Worm (Caenorhabditis elegans): ENCODE data around the gene bath-37.

The bath-37 gene

ce11 chrIV:12046524-12047203 lies 22.0 kb upstream of the bath-37 start, which contains the start of gene T12G3.2:
Gene T12G3.2 (minus strand): TSS chrIV:12046967.
- TF ChIP-seq ZK546.5 (tag; optimal IDR thresholded peaks at IDR 0.05): no peak
- TF ChIP-seq nhr-10 (tag; optimal IDR thresholded peaks at IDR 0.05): no peak
- no peak for TF ChIP-seq lin-39 (tag; optimal IDR thresholded peaks at IDR 0.05)
- TF ChIP-seq ama-1 (optimal IDR thresholded peaks at IDR 0.05): no peak
- TF ChIP-seq gmeb-1 (tag; optimal IDR thresholded peaks at IDR 0.05): peak; percentile 25
- TF ChIP-seq mab-5 (tag; optimal IDR thresholded peaks at IDR 0.05): no peak
- TF ChIP-seq nhr-11 (tag; optimal IDR thresholded peaks at IDR 0.05): no peak
- TF ChIP-seq peb-1 (tag; optimal IDR thresholded peaks at IDR 0.05): no peak
- TF ChIP-seq blmp-1 (tag; optimal IDR thresholded peaks at IDR 0.05; ENCODE audit: insufficient read depth): no peak
- no peak for TF ChIP-seq lin-11 (tag; optimal IDR thresholded peaks at IDR 0.05)
- no peak for TF ChIP-seq unc-55 (GFP tag; optimal IDR thresholded peaks at IDR 0.05)
- TF ChIP-seq snpc-4 (tag; optimal IDR thresholded peaks at IDR 0.05): no peak
- no peak for TF ChIP-seq ztf-11 (tag; optimal IDR thresholded peaks at IDR 0.05)
- TF ChIP-seq sma-9 (GFP tag; optimal IDR thresholded peaks at IDR 0.05): peak; percentile 49
- TF ChIP-seq sma-9 (tag; optimal IDR thresholded peaks at IDR 0.05): no peak
- TF ChIP-seq fos-1 (tag; optimal IDR thresholded peaks at IDR 0.05): peak; percentile 65
- TF ChIP-seq F13H6.1 (tag; optimal IDR thresholded peaks at IDR 0.05): peak; percentile 23
- TF ChIP-seq crh-2 (tag; optimal IDR thresholded peaks at IDR 0.05): no peak
- no peak for TF ChIP-seq sem-4 (tag; optimal IDR thresholded peaks at IDR 0.05)
- no peak for TF ChIP-seq ceh-82 (tag; optimal IDR thresholded peaks at IDR 0.05)
- TF ChIP-seq elt-1 (tag; optimal IDR thresholded peaks at IDR 0.05): no peak
- peak; percentile 23 for TF ChIP-seq nhr-21 (tag; optimal IDR thresholded peaks at IDR 0.05)
- TF ChIP-seq nhr-129 (tag; optimal IDR thresholded peaks at IDR 0.05): peak; percentile 64
- TF ChIP-seq ceh-16 (tag; optimal IDR thresholded peaks at IDR 0.05): no peak
- no peak for TF ChIP-seq R02D3.7 (tag; optimal IDR thresholded peaks at IDR 0.05)
- TF ChIP-seq nhr-6 (tag; optimal IDR thresholded peaks at IDR 0.05): no peak
- TF ChIP-seq lsy-2 (tag; optimal IDR thresholded peaks at IDR 0.05): peak in 1 of 2 experiments; percentile 16
- peak; percentile 44 for TF ChIP-seq sma-3 (GFP tag; optimal IDR thresholded peaks at IDR 0.05)
- no peak for TF ChIP-seq nhr-23 (tag; optimal IDR thresholded peaks at IDR 0.05)
- no peak for TF ChIP-seq alr-1 (tag; optimal IDR thresholded peaks at IDR 0.05)
- peak; percentile 30 for TF ChIP-seq nhr-25 (tag; optimal IDR thresholded peaks at IDR 0.05)
- TF ChIP-seq C34F6.9 (tag; optimal IDR thresholded peaks at IDR 0.05): no peak
- TF ChIP-seq skn-1 (tag; optimal IDR thresholded peaks at IDR 0.05): no peak
- TF ChIP-seq egl-27 (tag; optimal IDR thresholded peaks at IDR 0.05): no peak
- no peak for TF ChIP-seq zag-1 (tag; optimal IDR thresholded peaks at IDR 0.05)
- no peak for TF ChIP-seq ztf-4 (tag; optimal IDR thresholded peaks at IDR 0.05)
- no peak for TF ChIP-seq nhr-12 (tag; optimal IDR thresholded peaks at IDR 0.05)

ce11 chrIV:12047552-12048347 lies 20.9 kb upstream of the bath-37 start, which contains the start of gene T12G3.4:
Gene T12G3.4 (plus strand): TSS chrIV:12048256.
- TF ChIP-seq nhr-6 (tag; optimal IDR thresholded peaks at IDR 0.05) (no peak), Y55F3AM.14 (GFP tag; optimal IDR thresholded peaks at IDR 0.05) (no peak), fos-1 (tag; optimal IDR thresholded peaks at IDR 0.05) (peak; percentile 1), nhr-129 (tag; optimal IDR thresholded peaks at IDR 0.05) (peak; percentile 2), ama-1 (optimal IDR thresholded peaks at IDR 0.05) (no peak)

- TF ChIP-seq elt-1 (tag; optimal IDR thresholded peaks at IDR 0.05) (no peak), unc-62 (GFP tag; optimal IDR thresholded peaks at IDR 0.05) (no peak), ztf-1 (GFP tag; conservative IDR thresholded peaks at IDR 0.05) (no peak), nhr-12 (tag; optimal IDR thresholded peaks at IDR 0.05) (no peak), nhr-21 (tag; optimal IDR thresholded peaks at IDR 0.05) (no peak), snpc-4 (tag; optimal IDR thresholded peaks at IDR 0.05) (no peak), nhr-129 (tag; optimal IDR thresholded peaks at IDR 0.05) (peak; percentile 7), nhr-23 (tag; optimal IDR thresholded peaks at IDR 0.05) (no peak), nhr-237 (tag; optimal IDR thresholded peaks at IDR 0.05) (no peak), ceh-16 (tag; optimal IDR thresholded peaks at IDR 0.05) (no peak), crh-2 (tag; optimal IDR thresholded peaks at IDR 0.05) (no peak), gmeb-1 (tag; optimal IDR thresholded peaks at IDR 0.05) (peak; percentile 17), sem-4 (tag; optimal IDR thresholded peaks at IDR 0.05) (no peak), sma-3 (GFP tag; optimal IDR thresholded peaks at IDR 0.05) (no peak), ztf-4 (tag; optimal IDR thresholded peaks at IDR 0.05) (no peak), lin-13 (GFP tag; optimal IDR thresholded peaks at IDR 0.05) (no peak), blmp-1 (tag; optimal IDR thresholded peaks at IDR 0.05; ENCODE audit: insufficient read depth) (no peak), R02D3.7 (tag; optimal IDR thresholded peaks at IDR 0.05) (no peak), nhr-77 (tag; optimal IDR thresholded peaks at IDR 0.05) (no peak), sma-9 (GFP tag; optimal IDR thresholded peaks at IDR 0.05) (no peak), sma-9 (tag; optimal IDR thresholded peaks at IDR 0.05) (no peak), elt-3 (tag; optimal IDR thresholded peaks at IDR 0.05) (no peak), nhr-10 (tag; optimal IDR thresholded peaks at IDR 0.05) (no peak), lsy-2 (tag; optimal IDR thresholded peaks at IDR 0.05) (peak in 1 of 2 experiments; percentile 61), nhr-11 (tag; optimal IDR thresholded peaks at IDR 0.05) (no peak), egl-27 (tag; optimal IDR thresholded peaks at IDR 0.05) (no peak), alr-1 (tag; optimal IDR thresholded peaks at IDR 0.05) (no peak)
These were observed 17.5 kb upstream of the bath-37 start, which contains the start of the genes bre-5 and spt-5 for ce11 chrIV:12051049-12051792. Gene bre-5 (minus strand): TSS chrIV:12051215. Gene spt-5 (plus strand): TSS chrIV:12051491.
